Fruit fly (Drosophila melanogaster): ENCODE measurements around the gene GILT1.
A peak's percentile ranks its signal among the peaks of the same experiment; 100 is the strongest.

GILT1 gene

dm6 chr3R:13428341-13429040 is 26.8 kb upstream of the GILT1 start (continued):
- TF ChIP-seq Max (GFP tag; optimal IDR thresholded peaks at IDR 0.05) (peak; percentile 5), CG11723 (GFP tag; optimal IDR thresholded peaks at IDR 0.05) (peak; percentile 34), CG16863 (GFP tag; optimal IDR thresholded peaks at IDR 0.05) (peak; percentile 64), CG10462 (GFP tag; optimal IDR thresholded peaks at IDR 0.05) (peak; percentile 6), Awh (GFP tag; IDR thresholded peaks at IDR 0.05) (0 out of 2 replicates have a peak, but pooled peaks have one; percentile 33), CG30431 (GFP tag; optimal IDR thresholded peaks at IDR 0.05) (peak; percentile 30), CG5245 (GFP tag; optimal IDR thresholded peaks at IDR 0.05) (peak; percentile 61), cad (GFP tag; optimal IDR thresholded peaks at IDR 0.05) (no peak), CG4617 (GFP tag; optimal IDR thresholded peaks at IDR 0.05; ENCODE audit: borderline replicate concordance) (peak; percentile 31), fd3F (GFP tag; optimal IDR thresholded peaks at IDR 0.05) (peak; percentile 37), bab2 (GFP tag; optimal IDR thresholded peaks at IDR 0.05) (peak; percentile 51), run (tag; optimal IDR thresholded peaks at IDR 0.05) (peak; percentile 37), sd (tag; optimal IDR thresholded peaks at IDR 0.05) (peak; percentile 47), CG12659 (GFP tag; optimal IDR thresholded peaks at IDR 0.05) (peak; percentile 51), CG5953 (GFP tag; IDR thresholded peaks at IDR 0.05) (peak; percentile 58; the same call in 1 of the 2 replicates), cato (GFP tag; optimal IDR thresholded peaks at IDR 0.05; ENCODE audit: borderline replicate concordance) (no peak), CG8924 (tag; optimal IDR thresholded peaks at IDR 0.05) (peak; percentile 76), HmgZ (tag; optimal IDR thresholded peaks at IDR 0.05) (no peak), prd (optimal IDR thresholded peaks at IDR 0.05) (no peak), prd (GFP tag; IDR thresholded peaks at IDR 0.05) (peak; percentile 80), CG12299 (tag; optimal IDR thresholded peaks at IDR 0.05) (no peak), CG7987 (GFP tag; optimal IDR thresholded peaks at IDR 0.05) (no peak), CG12219 (GFP tag; optimal IDR thresholded peaks at IDR 0.05) (peak; percentile 65), pnt (GFP tag; optimal IDR thresholded peaks at IDR 0.05) (peak; percentile 42), Drgx (GFP tag; IDR thresholded peaks at IDR 0.05) (peak; percentile 78), Pdp1 (GFP tag; optimal IDR thresholded peaks at IDR 0.05) (peak; percentile 43 to 47), pum (GFP tag; optimal IDR thresholded peaks at IDR 0.05) (peak; percentile 52), Dp (GFP tag; optimal IDR thresholded peaks at IDR 0.05) (no peak), Tbp (GFP tag; optimal IDR thresholded peaks at IDR 0.05) (no peak), B-H2 (GFP tag; optimal IDR thresholded peaks at IDR 0.05) (no peak), CG30020 (tag; optimal IDR thresholded peaks at IDR 0.05) (no peak), pan (optimal IDR thresholded peaks at IDR 0.05) (no peak), pan (GFP tag; optimal IDR thresholded peaks at IDR 0.05 in 1 of 2, IDR thresholded peaks at IDR 0.05 in 1 of 2) (peak in 1 of 2 experiments; percentile 79), caup (GFP tag; optimal IDR thresholded peaks at IDR 0.05; ENCODE audit: severe bottlenecking) (peak; percentile 6), eve (GFP tag; optimal IDR thresholded peaks at IDR 0.05) (no peak), btn (GFP tag; optimal IDR thresholded peaks at IDR 0.05) (peak; percentile 11), wek (GFP tag; optimal IDR thresholded peaks at IDR 0.05) (peak; percentile 4), CG17359 (tag; optimal IDR thresholded peaks at IDR 0.05) (peak; percentile 79), CG16813 (GFP tag; IDR thresholded peaks at IDR 0.05; ENCODE audit: partially characterized antibody) (no peak), CG12769 (tag; optimal IDR thresholded peaks at IDR 0.05) (peak; percentile 55), ttk (GFP tag; IDR thresholded peaks at IDR 0.05) (peak; percentile 69), CG6683 (GFP tag; optimal IDR thresholded peaks at IDR 0.05) (peak; percentile 15), CG12071 (GFP tag; optimal IDR thresholded peaks at IDR 0.05) (peak; percentile 71), CG9797 (GFP tag; optimal IDR thresholded peaks at IDR 0.05) (no peak), crol (GFP tag; IDR thresholded peaks at IDR 0.05) (no peak; the same call in 1 of the 2 replicates), CG2199 (GFP tag; IDR thresholded peaks at IDR 0.05) (0 out of 3 replicates have a peak, but pooled peaks have one; percentile 31), Ravus (GFP tag; IDR thresholded peaks at IDR 0.05) (no peak), BtbVII (GFP tag; optimal IDR thresholded peaks at IDR 0.05) (peak; percentile 50), CG1832 (GFP tag; optimal IDR thresholded peaks at IDR 0.05) (no peak)
